Worm (Caenorhabditis elegans) whole organism, L4 larva: ENCODE measurements around the gene nhr-143.

Experiments
- F37D6.2 ChIP-seq: sonication (generic microtip); optimal IDR thresholded peaks from 2 replicates; lab custom pipeline; 2016; ENCODE audit warnings: mild to moderate bottlenecking, missing genetic modification characterization, missing compliant biosample characterization
- ctbp-1 ChIP-seq: fragments of 200-800 bp; sonication (Bioruptor generic); IDR thresholded peaks from 2 replicates; pipeline ENCODE4 v1.3.6; 2022; ENCODE audit warnings: missing genetic modification reagents, missing genetic modification characterization, missing compliant biosample characterization
- sdz-12 ChIP-seq: fragments of 200-800 bp; sonication (Bioruptor generic); optimal IDR thresholded peaks from 2 replicates; lab custom pipeline; 2018; ENCODE audit warnings: mild to moderate bottlenecking, missing genetic modification characterization, missing compliant biosample characterization
- unc-62 ChIP-seq, 3 experiments: fragments of 150-350 bp in 1 of 3; sonication (generic microtip); optimal IDR thresholded peaks in 2 of 3; peaks in 1 of 3; 1 replicate in 1 of 3; 2 replicates in 2 of 3; lab custom pipeline; 2014 to 2017; ENCODE audit warnings: missing biosample characterization in 3 of 3, missing genetic modification characterization in 3 of 3, missing genetic modification reagents in 3 of 3, missing genotype in 1 of 3

The nhr-143 gene

DNA sequence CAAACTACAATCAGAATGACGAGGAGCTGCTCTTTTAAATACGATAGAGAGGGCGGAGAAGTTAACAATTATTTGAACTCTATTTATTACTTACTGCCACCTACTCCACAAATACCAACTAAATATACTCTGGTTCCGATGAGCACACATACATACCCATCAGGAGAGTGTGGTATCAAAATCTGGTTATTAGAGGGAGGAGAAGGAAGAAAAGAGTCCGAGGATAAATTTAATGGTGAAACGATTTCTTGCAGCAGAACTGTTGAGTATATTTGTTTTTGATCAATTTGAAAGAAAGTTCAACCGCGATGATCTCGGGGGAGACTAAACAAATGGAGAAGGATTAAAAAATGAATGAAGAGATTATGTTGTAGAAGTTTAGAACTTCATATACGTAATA is 45.8 kb downstream of the nhr-143 start, which contains the start of gene H14N18.4:
H14N18.4 (minus strand) TSS at position 12 of the 400 bp plus-strand sequence.
- peak in 1 of 2 experiments; percentile 98 for TF ChIP-seq unc-62 (GFP tag; optimal IDR thresholded peaks at IDR 0.05 in 1 of 2; lab: Kevin White, UChicago)
- no peak for TF ChIP-seq unc-62 (tag; optimal IDR thresholded peaks at IDR 0.05; lab: Kevin White, UChicago)
- no peak for TF ChIP-seq sdz-12
- TF ChIP-seq ctbp-1 (GFP tag; lab: Robert Waterston, UW) = 0 out of 2 replicates have a peak, but pooled peaks have one; percentile 19
- TF ChIP-seq, all 104 proteins: peak for 2

DNA sequence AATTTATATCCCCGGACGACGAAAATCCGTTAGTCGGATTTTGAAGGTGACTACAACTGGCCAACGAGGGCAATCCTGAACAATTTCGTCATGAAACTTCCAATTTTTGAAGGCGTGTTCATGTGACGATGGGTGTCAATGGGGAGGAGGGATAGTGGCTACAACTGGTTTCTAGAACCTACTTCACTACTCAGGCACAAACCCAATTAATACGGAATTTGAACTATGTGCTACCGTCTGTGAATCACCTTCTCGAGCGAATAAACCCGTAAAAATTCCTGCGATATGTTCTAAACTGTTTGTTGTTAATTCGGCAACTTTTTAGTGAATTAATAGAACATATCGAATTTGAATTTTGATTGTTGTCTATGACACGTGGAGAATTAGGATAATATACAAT is 47.0 kb downstream of the nhr-143 start:
- no peak for TF ChIP-seq F37D6.2 (tag; lab: Kevin White, UChicago)
- TF ChIP-seq unc-62 (GFP tag; optimal IDR thresholded peaks at IDR 0.05 in 1 of 2; lab: Kevin White, UChicago) = peak in 1 of 2 experiments; percentile 92
- no peak for TF ChIP-seq unc-62 (tag; optimal IDR thresholded peaks at IDR 0.05; lab: Kevin White, UChicago)
- TF ChIP-seq, all 104 proteins: peak for 1
